Fruit fly (Drosophila melanogaster) whole organism, embryonic: ENCODE measurements around the gene CG15152.

Experiments used
- Ada2b ChIP-seq: fragments of 200-800 bp; sonication (Bioruptor generic); IDR thresholded peaks from 2 replicates; pipeline ENCODE4 v1.3.6; 2022; ENCODE audit warnings: missing biosample characterization, missing genetic modification characterization
- CG10209 ChIP-seq: fragments of 200-800 bp; sonication (Bioruptor generic); optimal IDR thresholded peaks from 3 replicates; lab custom pipeline; 2017; ENCODE audit warnings: missing biosample characterization, mild to moderate bottlenecking, missing genetic modification characterization, missing genetic modification reagents
- CG10321 ChIP-seq: fragments of 200-800 bp; sonication (Bioruptor generic); IDR thresholded peaks from 2 replicates; pipeline ENCODE4 v1.3.6; 2022; ENCODE audit warnings: missing biosample characterization, missing genetic modification characterization
- CG10431 ChIP-seq: fragments of 200-800 bp; sonication (Bioruptor generic); optimal IDR thresholded peaks from 3 replicates; lab custom pipeline; 2018; ENCODE audit warnings: missing biosample characterization, mild to moderate bottlenecking, missing genetic modification characterization
- CG11560 ChIP-seq: fragments of 200-800 bp; sonication (Bioruptor generic); IDR thresholded peaks from 3 replicates; pipeline ENCODE4 v1.3.6; 2022; ENCODE audit warnings: missing biosample characterization, missing genetic modification characterization
- CG11723 ChIP-seq: fragments of 200-800 bp; sonication (Bioruptor generic); optimal IDR thresholded peaks from 2 replicates; lab custom pipeline; 2017; ENCODE audit warnings: missing biosample characterization, mild to moderate bottlenecking, missing genetic modification characterization
- CG12659 ChIP-seq: fragments of 200-800 bp; sonication (Bioruptor generic); optimal IDR thresholded peaks from 3 replicates; lab custom pipeline; 2017; ENCODE audit warnings: mild to moderate bottlenecking, missing biosample characterization, missing genetic modification reagents, missing genetic modification characterization
- CG13287 ChIP-seq: fragments of 200-800 bp; sonication (Bioruptor generic); IDR thresholded peaks from 2 replicates; pipeline ENCODE4 v1.3.6; 2022; ENCODE audit warnings: missing biosample characterization, missing genetic modification characterization; ENCODE audit not compliant: partially characterized antibody
- CG14050 ChIP-seq: fragments of 200-800 bp; sonication (Bioruptor generic); IDR thresholded peaks from 3 replicates; pipeline ENCODE4 v1.3.6; 2022; ENCODE audit warnings: missing biosample characterization, missing genetic modification characterization
- CG14710 ChIP-seq: fragments of 200-800 bp; sonication (Bioruptor generic); optimal IDR thresholded peaks from 3 replicates; lab custom pipeline; 2019; ENCODE audit warnings: missing biosample characterization, mild to moderate bottlenecking, missing genetic modification characterization, moderate library complexity
- CG15269 ChIP-seq: fragments of 200-800 bp; sonication (Bioruptor generic); optimal IDR thresholded peaks from 2 replicates; lab custom pipeline; 2018; ENCODE audit warnings: missing biosample characterization, mild to moderate bottlenecking, missing genetic modification characterization, moderate library complexity
- CG1529 ChIP-seq: fragments of 200-800 bp; sonication (Bioruptor generic); optimal IDR thresholded peaks from 3 replicates; lab custom pipeline; 2018; ENCODE audit warnings: missing biosample characterization, missing genetic modification characterization
- CG15479 ChIP-seq: fragments of 200-800 bp; sonication (Bioruptor generic); optimal IDR thresholded peaks from 3 replicates; lab custom pipeline; 2019; ENCODE audit warnings: missing biosample characterization, mild to moderate bottlenecking, missing genetic modification characterization, moderate library complexity
- CG30403 ChIP-seq: fragments of 200-800 bp; sonication (Bioruptor generic); optimal IDR thresholded peaks from 3 replicates; lab custom pipeline; 2016; ENCODE audit warnings: missing biosample characterization, missing genetic modification characterization
- CG31224 ChIP-seq: fragments of 200-800 bp; sonication (Bioruptor generic); IDR thresholded peaks from 2 replicates; pipeline ENCODE4 v1.3.6; 2022; ENCODE audit warnings: missing biosample characterization, missing genetic modification characterization
- CG33213 ChIP-seq: fragments of 200-800 bp; sonication (Bioruptor generic); optimal IDR thresholded peaks from 3 replicates; lab custom pipeline; 2016; ENCODE audit warnings: missing biosample characterization, missing genetic modification characterization
- CG34224 ChIP-seq: fragments of 200-800 bp; sonication (Bioruptor generic); IDR thresholded peaks from 3 replicates; pipeline ENCODE4 v1.3.6; 2022; ENCODE audit warnings: missing biosample characterization, missing genetic modification characterization; ENCODE audit not compliant: partially characterized antibody
- CG42726 ChIP-seq: fragments of 200-800 bp; sonication (Bioruptor generic); IDR thresholded peaks from 2 replicates; pipeline ENCODE4 v1.3.6; 2022; ENCODE audit warnings: missing biosample characterization, missing genetic modification characterization; ENCODE audit not compliant: partially characterized antibody
- CG4282 ChIP-seq: fragments of 200-800 bp; sonication (Bioruptor generic); optimal IDR thresholded peaks from 2 replicates; lab custom pipeline; 2016; ENCODE audit warnings: missing biosample characterization, missing genetic modification characterization
- CG43689 ChIP-seq: fragments of 200-800 bp; sonication (Bioruptor generic); IDR thresholded peaks from 2 replicates; pipeline ENCODE4 v1.3.6; 2022; ENCODE audit warnings: missing biosample characterization, missing genetic modification characterization
- CG4424 ChIP-seq: fragments of 200-800 bp; sonication (Bioruptor generic); optimal IDR thresholded peaks from 3 replicates; lab custom pipeline; 2016; ENCODE audit warnings: missing biosample characterization, missing genetic modification characterization
- CG4617 ChIP-seq: fragments of 200-800 bp; sonication (Bioruptor generic); optimal IDR thresholded peaks from 3 replicates; lab custom pipeline; 2016; ENCODE audit warnings: missing biosample characterization, missing genetic modification characterization, borderline replicate concordance
- CG8359 ChIP-seq: fragments of 200-800 bp; sonication (Bioruptor generic); optimal IDR thresholded peaks from 2 replicates; lab custom pipeline; 2017; ENCODE audit warnings: missing biosample characterization, mild to moderate bottlenecking, missing genetic modification characterization, borderline replicate concordance
- CG9215 ChIP-seq: fragments of 200-800 bp; sonication (Bioruptor generic); IDR thresholded peaks from 2 replicates; pipeline ENCODE4 v1.3.6; 2022; ENCODE audit warnings: missing biosample characterization, missing genetic modification characterization
- Dad ChIP-seq: fragments of 200-800 bp; sonication (Bioruptor generic); optimal IDR thresholded peaks from 3 replicates; lab custom pipeline; 2016; ENCODE audit warnings: missing biosample characterization, missing genetic modification characterization
- Dll ChIP-seq: fragments of 200-800 bp; sonication (Bioruptor generic); IDR thresholded peaks from 4 replicates; pipeline ENCODE4 v1.3.6; 2022; ENCODE audit warnings: missing biosample characterization, missing genetic modification characterization; ENCODE audit not compliant: partially characterized antibody
- H15 ChIP-seq: fragments of 200-800 bp; sonication (Bioruptor generic); IDR thresholded peaks from 3 replicates; pipeline ENCODE4 v1.3.6; 2022; ENCODE audit warnings: missing biosample characterization, missing genetic modification characterization
- MBD-R2 ChIP-seq: fragments of 200-800 bp; sonication (Bioruptor generic); IDR thresholded peaks from 2 replicates; pipeline ENCODE4 v1.3.6; 2022; ENCODE audit warnings: missing biosample characterization, missing genetic modification characterization
- Med ChIP-seq: fragments of 200-800 bp; sonication (Bioruptor generic); peaks from one replicate; lab custom pipeline; 2016; ENCODE audit warnings: missing biosample characterization, missing genetic modification characterization, mild to moderate bottlenecking, inconsistent platforms, moderate library complexity
- NFAT ChIP-seq: fragments of 200-800 bp; sonication (Bioruptor generic); IDR thresholded peaks from 2 replicates; pipeline ENCODE4 v1.3.6; 2022; ENCODE audit warnings: missing biosample characterization, missing genetic modification characterization
- Rfx ChIP-seq: fragments of 200-800 bp; sonication (Bioruptor generic); IDR thresholded peaks from 2 replicates; pipeline ENCODE4 v1.3.6; 2022; ENCODE audit warnings: missing biosample characterization, missing genetic modification characterization
- Xbp1 ChIP-seq: fragments of 200-800 bp; sonication (Bioruptor generic); optimal IDR thresholded peaks from 3 replicates; lab custom pipeline; 2016; ENCODE audit warnings: missing biosample characterization, mild to moderate bottlenecking, missing genetic modification characterization
- YL-1 ChIP-seq: fragments of 200-800 bp; sonication (Bioruptor generic); optimal IDR thresholded peaks from 3 replicates; lab custom pipeline; 2017; ENCODE audit warnings: missing biosample characterization, mild to moderate bottlenecking, missing genetic modification characterization
- bab2 ChIP-seq: fragments of 200-800 bp; sonication (Bioruptor generic); optimal IDR thresholded peaks from 2 replicates; lab custom pipeline; 2016; ENCODE audit warnings: missing biosample characterization, missing genetic modification characterization
- caup ChIP-seq: fragments of 200-800 bp; sonication (Bioruptor generic); optimal IDR thresholded peaks from 3 replicates; lab custom pipeline; 2017; ENCODE audit warnings: missing biosample characterization, mild to moderate bottlenecking, missing genetic modification characterization, moderate library complexity; ENCODE audit not compliant: severe bottlenecking
- emc ChIP-seq: fragments of 200-800 bp; sonication (Bioruptor generic); optimal IDR thresholded peaks from 2 replicates; lab custom pipeline; 2016; ENCODE audit warnings: missing biosample characterization, missing genetic modification characterization
- en ChIP-seq: fragments of 200-800 bp; sonication (Bioruptor generic); optimal IDR thresholded peaks from 2 replicates; lab custom pipeline; 2016; ENCODE audit warnings: missing biosample characterization, missing genetic modification characterization
- exex ChIP-seq: fragments of 200-800 bp; sonication (Bioruptor generic); optimal IDR thresholded peaks from 4 replicates; lab custom pipeline; 2018; ENCODE audit warnings: missing biosample characterization, mild to moderate bottlenecking, missing genetic modification characterization, moderate library complexity
- grn ChIP-seq: fragments of 200-800 bp; sonication (Bioruptor generic); optimal IDR thresholded peaks from 3 replicates; lab custom pipeline; 2017; ENCODE audit warnings: missing biosample characterization, missing genetic modification characterization
- h ChIP-seq: fragments of >200 bp; optimal IDR thresholded peaks from 2 replicates; lab custom pipeline; 2017
- lmd ChIP-seq: fragments of 200-800 bp; sonication (Bioruptor generic); IDR thresholded peaks from 2 replicates; pipeline ENCODE4 v1.3.6; 2022; ENCODE audit warnings: missing biosample characterization, missing genetic modification characterization
- nau ChIP-seq: fragments of 200-800 bp; sonication (Bioruptor generic); optimal IDR thresholded peaks from 3 replicates; lab custom pipeline; 2017; ENCODE audit warnings: missing biosample characterization, mild to moderate bottlenecking, missing genetic modification characterization, missing genetic modification reagents
- oc ChIP-seq: fragments of 200-800 bp; sonication (Bioruptor generic); optimal IDR thresholded peaks from 2 replicates; lab custom pipeline; 2018; ENCODE audit warnings: missing biosample characterization, mild to moderate bottlenecking, missing genetic modification characterization, moderate library complexity
- peb ChIP-seq: fragments of 200-800 bp; sonication (Bioruptor generic); IDR thresholded peaks from 2 replicates; pipeline ENCODE4 v1.3.6; 2022; ENCODE audit warnings: missing biosample characterization, missing genetic modification characterization
- ro ChIP-seq: fragments of 200-800 bp; sonication (Bioruptor generic); IDR thresholded peaks from 2 replicates; pipeline ENCODE4 v1.3.6; 2022; ENCODE audit warnings: missing biosample characterization, missing genetic modification characterization
- scrt ChIP-seq: fragments of 200-800 bp; sonication (Bioruptor generic); optimal IDR thresholded peaks from 2 replicates; lab custom pipeline; 2018; ENCODE audit warnings: missing biosample characterization, mild to moderate bottlenecking, missing genetic modification characterization, moderate library complexity
- seq ChIP-seq: fragments of 200-800 bp; sonication (Bioruptor generic); IDR thresholded peaks from 2 replicates; pipeline ENCODE4 v1.3.6; 2022; ENCODE audit warnings: missing biosample characterization, missing genetic modification characterization
- tin ChIP-seq: fragments of 200-800 bp; sonication (Bioruptor generic); optimal IDR thresholded peaks from 3 replicates; lab custom pipeline; 2016; ENCODE audit warnings: missing biosample characterization, missing genetic modification characterization
- toy ChIP-seq: fragments of 200-800 bp; sonication (Bioruptor generic); IDR thresholded peaks from 2 replicates; pipeline ENCODE4 v1.3.6; 2022; ENCODE audit warnings: missing biosample characterization, missing genetic modification characterization
- trh ChIP-seq: fragments of 200-800 bp; sonication (Bioruptor generic); optimal IDR thresholded peaks from 2 replicates; lab custom pipeline; 2016; ENCODE audit warnings: missing biosample characterization, missing genetic modification characterization
- vfl ChIP-seq: fragments of 200-800 bp; sonication (Bioruptor generic); optimal IDR thresholded peaks from 2 replicates; lab custom pipeline; 2016; ENCODE audit warnings: missing biosample characterization, missing genetic modification characterization
- wek ChIP-seq: fragments of 200-800 bp; sonication (Bioruptor generic); optimal IDR thresholded peaks from 3 replicates; lab custom pipeline; 2018; ENCODE audit warnings: missing biosample characterization, mild to moderate bottlenecking, missing genetic modification characterization, moderate library complexity

Gene CG15152

DNA sequence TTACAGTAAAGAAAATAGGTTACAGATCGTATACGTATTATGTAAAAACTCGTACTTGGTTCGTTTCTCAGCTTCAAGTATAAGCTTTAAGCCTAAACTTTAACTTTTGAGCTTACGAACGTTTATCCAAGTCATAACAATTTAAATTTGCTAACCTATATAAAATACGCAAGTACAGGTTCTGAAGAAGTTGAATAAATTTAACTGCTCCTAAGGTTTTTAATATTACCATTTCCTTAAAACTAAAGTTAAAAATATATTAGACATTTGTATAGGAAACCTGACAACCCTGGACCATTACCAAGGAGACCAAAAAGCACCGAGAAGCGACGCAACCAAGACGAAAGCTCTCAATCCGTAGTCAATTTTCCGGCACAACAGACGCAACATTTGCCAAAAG lies 5.3 kb downstream of the CG15152 start, which contains the start of gene CG5758 (continued):
- peak; percentile 9 for TF ChIP-seq CG12659 (GFP tag; lab: Kevin White, UChicago)
- no peak for TF ChIP-seq tin (GFP tag; lab: Kevin White, UChicago)
- no peak for TF ChIP-seq CG34224 (GFP tag; lab: Robert Waterston, UW)
- TF ChIP-seq CG11723: no peak
- TF ChIP-seq CG42726: no peak
- TF ChIP-seq Rfx (GFP tag; lab: Robert Waterston, UW): peak; percentile 28; the same call in 1 of the 2 replicates
- TF ChIP-seq CG10321 (GFP tag; lab: Robert Waterston, UW): no peak
- no peak for TF ChIP-seq peb (GFP tag; lab: Robert Waterston, UW)
- no peak for TF ChIP-seq seq (GFP tag; lab: Robert Waterston, UW)
- TF ChIP-seq CG13287 (GFP tag; lab: Robert Waterston, UW): no peak
- TF ChIP-seq scrt (GFP tag; lab: Kevin White, UChicago): no peak
- TF ChIP-seq Med (GFP tag; lab: Kevin White, UChicago): peak; percentile 91
- TF ChIP-seq CG31224: no peak
- TF ChIP-seq CG15479 (GFP tag; lab: Kevin White, UChicago): no peak
- TF ChIP-seq CG8359 (GFP tag; lab: Kevin White, UChicago): no peak
- no peak for TF ChIP-seq oc (tag; lab: Kevin White, UChicago)
- TF ChIP-seq CG9215 (GFP tag; lab: Robert Waterston, UW): no peak
- TF ChIP-seq grn (GFP tag; lab: Kevin White, UChicago): no peak
- no peak for TF ChIP-seq CG33213 (GFP tag; lab: Kevin White, UChicago)
- no peak for TF ChIP-seq H15
- no peak for TF ChIP-seq Dll (GFP tag; lab: Robert Waterston, UW)
- TF ChIP-seq CG10209 (GFP tag; lab: Kevin White, UChicago): no peak
- TF ChIP-seq YL-1: no peak
- TF ChIP-seq CG43689: no peak
- no peak for TF ChIP-seq h (lab: Kevin White, UChicago)
- TF ChIP-seq ro (GFP tag; lab: Robert Waterston, UW): no peak
- TF ChIP-seq trh (GFP tag; lab: Kevin White, UChicago): no peak
- no peak for TF ChIP-seq wek (GFP tag; lab: Kevin White, UChicago)
- no peak for TF ChIP-seq en (GFP tag; lab: Kevin White, UChicago)
- TF ChIP-seq NFAT (GFP tag; lab: Robert Waterston, UW): 0 out of 2 replicates have a peak, but pooled peaks have one; percentile 10
- peak; percentile 11 for TF ChIP-seq CG4424 (GFP tag; lab: Kevin White, UChicago)
- no peak for TF ChIP-seq caup (GFP tag; lab: Kevin White, UChicago)
- peak; percentile 44 for TF ChIP-seq CG15269 (tag; lab: Kevin White, UChicago)
- TF ChIP-seq CG1529: no peak
- TF ChIP-seq CG11560 (tag; lab: Robert Waterston, UW): no peak
- no peak for TF ChIP-seq bab2 (GFP tag; lab: Kevin White, UChicago)
- TF ChIP-seq toy (GFP tag; lab: Robert Waterston, UW): no peak
- no peak for TF ChIP-seq CG4617 (GFP tag; lab: Kevin White, UChicago)
- no peak; the same call in 1 of the 2 replicates for TF ChIP-seq lmd
- peak; percentile 21 for TF ChIP-seq exex
- TF ChIP-seq MBD-R2 (GFP tag; lab: Robert Waterston, UW): no peak
- no peak for TF ChIP-seq CG10431 (GFP tag; lab: Kevin White, UChicago)
- no peak for TF ChIP-seq nau
- TF ChIP-seq CG14710 (tag; lab: Kevin White, UChicago): no peak
- no peak for TF ChIP-seq emc (GFP tag; lab: Kevin White, UChicago)
- TF ChIP-seq vfl (GFP tag; lab: Kevin White, UChicago): no peak
- no peak for TF ChIP-seq Ada2b (GFP tag; lab: Robert Waterston, UW)
- no peak for TF ChIP-seq Xbp1
- TF ChIP-seq CG30403: peak; percentile 36
- no peak for TF ChIP-seq Dad (GFP tag; lab: Kevin White, UChicago)
- TF ChIP-seq CG4282: no peak
- no peak for TF ChIP-seq CG14050 (GFP tag; lab: Robert Waterston, UW)
